Worm (Caenorhabditis elegans) whole organism, L3 larva: Measurements from ENCODE around the gene Y37E11B.7.

Experiments
- daf-12 ChIP-seq: fragments of 150-350 bp; optimal IDR thresholded peaks from 2 replicates; lab custom pipeline; 2014; ENCODE audit warnings: missing biosample characterization, missing genetic modification reagents, missing genetic modification characterization
- lin-39 ChIP-seq: fragments of 150-350 bp; optimal IDR thresholded peaks from 2 replicates; lab custom pipeline; 2018; ENCODE audit warnings: missing biosample characterization, missing genetic modification reagents, missing genetic modification characterization
- mdl-1 ChIP-seq: fragments of 150-350 bp; optimal IDR thresholded peaks from 2 replicates; lab custom pipeline; 2014; ENCODE audit warnings: missing biosample characterization, missing genetic modification characterization
- mml-1 ChIP-seq: fragments of 150-350 bp; sonication (generic microtip); optimal IDR thresholded peaks from 3 replicates; lab custom pipeline; 2014; ENCODE audit warnings: missing biosample characterization, missing genetic modification characterization
- nhr-237 ChIP-seq: fragments of 150-350 bp; optimal IDR thresholded peaks from 2 replicates; lab custom pipeline; 2014; ENCODE audit warnings: missing biosample characterization, missing genetic modification characterization
- tbx-2 ChIP-seq: sonication (generic microtip); optimal IDR thresholded peaks from 2 replicates; lab custom pipeline; 2016; ENCODE audit warnings: mild to moderate bottlenecking, missing genetic modification characterization, missing compliant biosample characterization

DNA sequence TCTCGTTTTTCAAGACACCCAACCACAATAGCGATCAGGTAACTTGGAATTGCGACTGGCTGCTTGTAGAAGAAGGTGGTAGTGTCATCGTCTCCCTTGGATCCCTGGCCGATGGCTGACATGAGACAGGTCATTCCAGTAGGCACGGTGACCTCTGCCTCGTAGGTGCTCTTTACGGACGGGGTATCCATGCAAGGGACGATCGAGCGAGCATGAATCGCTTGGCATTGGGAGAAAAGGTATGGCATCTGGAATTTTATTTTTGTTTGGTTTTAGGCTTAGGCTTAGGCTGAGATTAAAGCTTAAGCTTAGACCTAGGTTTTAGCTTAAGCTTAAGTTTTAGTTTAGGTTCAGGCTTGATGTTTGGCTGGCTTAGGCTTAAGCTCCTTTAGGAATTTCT, 11.0 kb upstream of the Y37E11B.7 start:
- TF ChIP-seq mdl-1 (no peak), mml-1 (no peak), daf-12 (tag; lab: Kevin White, UChicago) (no peak), lin-39 (tag; lab: Kevin White, UChicago) (no peak), tbx-2 (no peak), nhr-237 (tag; lab: Kevin White, UChicago) (no peak)
